Worm (Caenorhabditis elegans) whole organism, midembryonic: Measurements from ENCODE around the gene skr-6.

Source experiments
- T22C8.4 ChIP-seq: fragments of 200-800 bp; sonication (Bioruptor generic); IDR thresholded peaks from 2 replicates; pipeline ENCODE4 v1.3.6; 2022; ENCODE audit warnings: missing genetic modification characterization, missing compliant biosample characterization
- cog-1 ChIP-seq: sonication (generic microtip); optimal IDR thresholded peaks from 2 replicates; lab custom pipeline; 2016; ENCODE audit warnings: missing genetic modification characterization, missing compliant biosample characterization
- flt-1 ChIP-seq: fragments of 200-800 bp; sonication (Bioruptor generic); IDR thresholded peaks from 2 replicates; pipeline ENCODE4 v1.3.6; 2022; ENCODE audit warnings: missing genetic modification characterization, missing compliant biosample characterization
- klf-2 ChIP-seq: fragments of 200-800 bp; sonication (Bioruptor generic); conservative IDR thresholded peaks from 2 replicates; pipeline ENCODE4 v1.3.6; 2022; ENCODE audit warnings: missing genetic modification reagents, missing genetic modification characterization, missing compliant biosample characterization
- med-1 ChIP-seq: sonication (generic microtip); optimal IDR thresholded peaks from 2 replicates; lab custom pipeline; 2017; ENCODE audit warnings: missing genetic modification characterization, mild to moderate bottlenecking, missing compliant biosample characterization, antibody characterized with exemption, missing genetic modification reagents; ENCODE audit not compliant: insufficient read depth
- ref-1 ChIP-seq: fragments of 200-800 bp; sonication (Bioruptor generic); conservative IDR thresholded peaks from 2 replicates; pipeline ENCODE4 v1.3.6; 2022; ENCODE audit warnings: missing genetic modification reagents, missing genetic modification characterization, missing compliant biosample characterization
- tab-1 ChIP-seq: fragments of 200-800 bp; sonication (Bioruptor generic); IDR thresholded peaks from 2 replicates; pipeline ENCODE4 v1.3.6; 2022; ENCODE audit warnings: missing genetic modification characterization, missing compliant biosample characterization
- ztf-23 ChIP-seq: fragments of 200-800 bp; sonication (Bioruptor generic); IDR thresholded peaks from 2 replicates; pipeline ENCODE4 v1.3.6; 2022; ENCODE audit warnings: missing genetic modification reagents, missing genetic modification characterization, missing compliant biosample characterization
- ztf-29 ChIP-seq: fragments of 200-800 bp; sonication (Bioruptor generic); IDR thresholded peaks from 2 replicates; pipeline ENCODE4 v1.3.6; 2022; ENCODE audit warnings: missing genetic modification reagents, missing genetic modification characterization, missing compliant biosample characterization

Gene skr-6

DNA sequence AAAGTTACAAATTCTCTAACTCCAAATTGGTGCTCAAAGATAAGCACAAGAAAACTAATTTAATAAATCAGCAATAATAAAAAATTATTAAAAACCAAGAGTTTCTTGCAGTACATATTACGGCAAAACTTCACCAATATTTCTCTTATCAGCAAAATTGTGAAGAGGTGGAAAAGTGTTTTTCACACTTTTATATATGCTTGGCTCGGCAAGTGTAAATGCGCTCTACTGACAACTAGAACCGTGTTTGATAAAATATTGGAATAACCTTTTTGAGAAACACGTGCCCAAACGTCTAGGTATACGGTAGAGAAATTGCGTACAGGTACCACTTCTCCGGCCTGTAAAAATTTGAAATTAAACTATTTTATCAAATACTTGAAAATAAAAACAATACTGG, 28.5 kb downstream of the skr-6 start, which contains the start of gene R10E8.8:
Gene R10E8.8 (minus strand): TSS at position 343 of the 400 bp plus-strand sequence.
- TF ChIP-seq klf-2 (GFP tag; lab: Robert Waterston, UW) (no peak), tab-1 (no peak), flt-1 (no peak), med-1 (GFP tag; lab: Kevin White, UChicago) (no peak)

DNA sequence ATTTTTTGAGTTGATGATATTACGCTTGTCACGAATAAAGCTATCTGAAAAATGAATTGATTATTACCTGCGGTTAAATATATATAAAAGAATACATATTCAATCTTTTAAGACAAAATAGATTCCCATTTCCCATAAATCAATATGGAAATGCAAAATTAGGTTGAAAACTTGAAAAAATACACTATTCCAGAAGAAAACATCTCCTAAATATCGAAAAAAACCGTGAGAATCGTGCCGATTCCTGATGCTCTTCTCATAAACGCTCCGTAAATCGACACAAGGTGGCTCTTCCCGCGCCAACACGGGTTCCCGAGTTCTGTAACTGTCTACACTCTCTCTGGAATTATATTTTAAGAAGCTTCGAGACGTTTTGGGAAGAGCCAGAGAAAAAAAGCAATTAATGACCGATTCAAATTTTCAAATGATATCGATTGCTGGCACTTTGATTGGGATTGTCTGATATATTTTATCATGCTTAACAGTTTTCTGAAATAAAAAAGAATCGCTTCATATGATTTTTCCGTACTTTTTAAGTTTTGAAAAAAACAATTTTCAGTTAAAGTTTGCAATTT, 33.0 kb downstream of the skr-6 start, which contains the start of gene R10E8.3:
Gene R10E8.3 (minus strand): TSS at position 51 of the 575 bp plus-strand sequence.
- TF ChIP-seq ztf-23 (GFP tag; lab: Robert Waterston, UW) (no peak), ref-1 (GFP tag; lab: Robert Waterston, UW) (no peak), ztf-29 (GFP tag; lab: Robert Waterston, UW) (no peak), flt-1 (no peak), klf-2 (GFP tag; lab: Robert Waterston, UW) (no peak), cog-1 (tag; lab: Kevin White, UChicago) (no peak), tab-1 (no peak), T22C8.4 (GFP tag; lab: Robert Waterston, UW) (no peak), med-1 (GFP tag; lab: Kevin White, UChicago) (no peak)

DNA sequence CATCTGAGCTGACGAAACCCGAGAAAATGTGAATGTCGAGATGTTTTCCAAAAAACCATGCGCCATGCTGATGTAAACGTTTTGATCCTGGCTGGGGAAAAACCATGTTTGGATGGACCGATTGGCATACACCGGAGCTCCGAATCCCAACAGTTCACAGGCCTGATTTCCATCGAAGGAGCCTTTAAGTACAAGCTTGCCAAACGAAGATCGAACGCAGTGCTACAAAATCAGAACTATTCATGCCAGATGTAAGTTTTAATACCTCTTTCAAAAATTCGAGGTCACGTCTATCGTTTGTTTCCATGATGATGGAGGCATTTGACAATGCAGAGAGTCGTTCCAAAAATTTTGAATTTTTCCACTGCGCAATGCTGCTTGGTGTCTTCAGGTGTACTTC, 34.0 kb downstream of the skr-6 start:
- TF ChIP-seq tab-1: no peak
- no peak for TF ChIP-seq T22C8.4 (GFP tag; lab: Robert Waterston, UW)
- TF ChIP-seq ztf-29 (GFP tag; lab: Robert Waterston, UW): no peak
- TF ChIP-seq ref-1 (GFP tag; lab: Robert Waterston, UW): no peak
- no peak for TF ChIP-seq flt-1
- TF ChIP-seq med-1 (GFP tag; lab: Kevin White, UChicago): no peak

DNA sequence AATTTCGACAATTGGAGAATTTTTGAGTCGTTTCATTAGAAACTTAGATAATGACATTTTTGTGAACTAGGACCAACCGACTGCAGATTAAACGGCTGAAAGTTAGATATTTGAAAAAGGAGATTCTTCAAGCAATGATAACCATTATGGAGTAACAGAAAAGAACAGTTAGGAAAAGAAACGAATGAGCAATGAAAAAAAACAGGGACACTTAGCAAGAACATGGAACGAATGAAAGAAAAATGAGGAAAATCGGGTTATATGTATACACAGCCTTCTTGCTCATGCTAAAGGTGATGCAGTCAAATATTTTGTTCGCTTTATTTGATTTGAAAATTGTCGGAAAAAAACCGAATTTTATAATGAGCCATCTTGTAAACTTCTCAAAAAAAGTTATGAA, 45.4 kb downstream of the skr-6 start, which contains the start of gene F16H6.10:
Gene F16H6.10 (minus strand): TSS at position 101 of the 400 bp plus-strand sequence.
- TF ChIP-seq tab-1: no peak
- no peak for TF ChIP-seq ztf-29 (GFP tag; lab: Robert Waterston, UW)
- TF ChIP-seq klf-2 (GFP tag; lab: Robert Waterston, UW): no peak
- TF ChIP-seq med-1 (GFP tag; lab: Kevin White, UChicago): no peak
- TF ChIP-seq ref-1 (GFP tag; lab: Robert Waterston, UW): no peak
- no peak for TF ChIP-seq ztf-23 (GFP tag; lab: Robert Waterston, UW)
- no peak for TF ChIP-seq flt-1
- TF ChIP-seq T22C8.4 (GFP tag; lab: Robert Waterston, UW): no peak
- no peak for TF ChIP-seq cog-1 (tag; lab: Kevin White, UChicago)
